Worm (Caenorhabditis elegans) whole organism, early embryonic: ENCODE results near the gene W04B5.8.

Experiments used
- B0310.2 ChIP-seq: sonication (generic microtip); optimal IDR thresholded peaks from 2 replicates; lab custom pipeline; 2016; ENCODE audit warnings: mild to moderate bottlenecking, missing genetic modification characterization, missing compliant biosample characterization
- F13C5.2 ChIP-seq: sonication (generic microtip); optimal IDR thresholded peaks from 2 replicates; lab custom pipeline; 2017; ENCODE audit warnings: mild to moderate bottlenecking, missing genetic modification characterization, inconsistent platforms, missing compliant biosample characterization
- aly-1 ChIP-seq: sonication (generic microtip); optimal IDR thresholded peaks from 2 replicates; lab custom pipeline; 2016; ENCODE audit warnings: missing genetic modification characterization, missing compliant biosample characterization
- ama-1 ChIP-seq: fragments of 150-350 bp; optimal IDR thresholded peaks from 2 replicates; lab custom pipeline; 2014
- ceh-13 ChIP-seq: fragments of 200-800 bp; sonication (Bioruptor generic); optimal IDR thresholded peaks from 2 replicates; lab custom pipeline; 2018; ENCODE audit warnings: mild to moderate bottlenecking, missing genetic modification characterization, missing compliant biosample characterization
- ceh-36 ChIP-seq: sonication (generic microtip); optimal IDR thresholded peaks from 2 replicates; lab custom pipeline; 2016; ENCODE audit warnings: missing genetic modification characterization, inconsistent platforms, missing compliant biosample characterization
- ets-7 ChIP-seq: sonication (generic microtip); optimal IDR thresholded peaks from 2 replicates; lab custom pipeline; 2016; ENCODE audit warnings: missing genotype, missing genetic modification characterization, missing compliant biosample characterization
- hmbx-1 ChIP-seq: sonication (generic microtip); optimal IDR thresholded peaks from 2 replicates; lab custom pipeline; 2016; ENCODE audit warnings: mild to moderate bottlenecking, missing genetic modification characterization, missing compliant biosample characterization
- hmg-4 ChIP-seq: fragments of 200-800 bp; sonication (Bioruptor generic); optimal IDR thresholded peaks from 2 replicates; lab custom pipeline; 2018; ENCODE audit warnings: mild to moderate bottlenecking, missing genetic modification characterization, missing compliant biosample characterization
- pes-1 ChIP-seq: fragments of 200-800 bp; sonication (Bioruptor generic); IDR thresholded peaks from 2 replicates; pipeline ENCODE4 v1.3.6; 2022; ENCODE audit warnings: missing genetic modification reagents, missing genetic modification characterization, missing compliant biosample characterization
- scrt-1 ChIP-seq: fragments of 200-800 bp; sonication (Bioruptor generic); IDR thresholded peaks from 2 replicates; pipeline ENCODE4 v1.3.6; 2022; ENCODE audit warnings: missing genetic modification characterization, missing compliant biosample characterization
- tbx-11 ChIP-seq: fragments of 200-800 bp; sonication (Bioruptor generic); IDR thresholded peaks from 2 replicates; pipeline ENCODE4 v1.3.6; 2022; ENCODE audit warnings: missing genetic modification characterization, missing compliant biosample characterization
- tra-4 ChIP-seq: sonication (generic microtip); optimal IDR thresholded peaks from 2 replicates; lab custom pipeline; 2017; ENCODE audit warnings: missing genetic modification characterization, missing compliant biosample characterization

- no peak for TF ChIP-seq ama-1 (lab: Kevin White, UChicago)
- TF ChIP-seq tbx-11 (GFP tag; lab: Robert Waterston, UW), result no peak
- no peak for TF ChIP-seq ceh-36 (tag; lab: Kevin White, UChicago)
- no peak for TF ChIP-seq pes-1 (GFP tag; lab: Robert Waterston, UW)
- TF ChIP-seq hmg-4 (GFP tag; lab: Kevin White, UChicago), result no peak
- TF ChIP-seq ets-7 (tag; lab: Kevin White, UChicago), result no peak
- no peak for TF ChIP-seq aly-1 (tag; lab: Kevin White, UChicago)
- no peak for TF ChIP-seq B0310.2
- TF ChIP-seq ceh-13 (GFP tag; lab: Kevin White, UChicago), result no peak
- no peak for TF ChIP-seq tra-4 (tag; lab: Kevin White, UChicago)
- no peak for TF ChIP-seq scrt-1 (GFP tag; lab: Robert Waterston, UW)
- no peak for TF ChIP-seq hmbx-1 (tag; lab: Kevin White, UChicago)
- no peak for TF ChIP-seq F13C5.2
Observed at ce11 chrIII:2410925-2411450, 15.1 kb upstream of the W04B5.8 start, which contains the start of gene mrpl-30.
